Fruit fly (Drosophila melanogaster) whole organism, embryonic: Measurements from ENCODE around the gene Gnf1.

Experiments
- CG11456 ChIP-seq: fragments of 200-800 bp; sonication (Bioruptor generic); IDR thresholded peaks from 3 replicates; pipeline ENCODE4 v1.3.6; 2022; ENCODE audit warnings: missing biosample characterization, missing genetic modification characterization
- CG18599 ChIP-seq: fragments of 200-800 bp; sonication (Bioruptor generic); optimal IDR thresholded peaks from 3 replicates; lab custom pipeline; 2017; ENCODE audit warnings: missing biosample characterization, missing genetic modification characterization, mild to moderate bottlenecking, moderate library complexity, missing genetic modification reagents
- CG33213 ChIP-seq: fragments of 200-800 bp; sonication (Bioruptor generic); optimal IDR thresholded peaks from 3 replicates; lab custom pipeline; 2016; ENCODE audit warnings: missing biosample characterization, missing genetic modification characterization
- CG4730 ChIP-seq: fragments of 200-800 bp; sonication (Bioruptor generic); IDR thresholded peaks from 2 replicates; pipeline ENCODE4 v1.3.6; 2022; ENCODE audit warnings: missing biosample characterization, missing genetic modification characterization
- Stat92E ChIP-seq, 3 experiments: fragments of >200 bp in 2 of 3; fragments of 200-800 bp in 1 of 3; sonication (Bioruptor generic) in 1 of 3; optimal IDR thresholded peaks; 2 replicates each; lab custom pipeline; 2017 to 2019; ENCODE audit warnings: missing biosample characterization in 3 of 3, missing genetic modification characterization in 3 of 3, mild to moderate bottlenecking in 1 of 3, moderate library complexity in 1 of 3
- caup ChIP-seq: fragments of 200-800 bp; sonication (Bioruptor generic); optimal IDR thresholded peaks from 3 replicates; lab custom pipeline; 2017; ENCODE audit warnings: missing biosample characterization, mild to moderate bottlenecking, missing genetic modification characterization, moderate library complexity; ENCODE audit not compliant: severe bottlenecking

DNA sequence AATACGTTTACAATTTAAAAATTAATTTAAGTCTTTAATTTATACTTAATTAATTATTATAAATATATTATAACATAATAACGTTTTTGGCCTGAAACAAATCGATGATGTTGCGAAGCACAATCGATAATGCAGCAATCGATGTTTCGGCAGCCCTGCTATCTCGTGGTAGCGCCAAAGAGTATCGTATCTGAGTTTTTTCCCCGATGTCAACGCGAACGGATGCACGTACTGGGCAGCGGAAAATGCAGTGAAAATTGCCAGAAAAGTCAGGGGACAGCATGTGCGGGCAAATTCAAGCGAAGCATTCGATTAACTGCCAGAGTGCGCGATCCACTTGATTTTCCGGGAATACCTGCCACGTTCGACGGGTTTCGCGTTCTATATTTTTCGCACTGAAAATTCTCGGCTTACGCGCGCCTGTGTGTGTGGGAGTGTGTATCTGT lies 4.0 kb downstream of the Gnf1 start, which contains the start of gene Cdep:
- no peak for TF ChIP-seq CG11456
- peak in 1 of 3 experiments; percentile 89 for TF ChIP-seq Stat92E (GFP tag; optimal IDR thresholded peaks at IDR 0.05; lab: Kevin White, UChicago)
- TF ChIP-seq CG4730, result no peak
- TF ChIP-seq CG33213, result no peak
- no peak for TF ChIP-seq CG18599 (GFP tag; lab: Kevin White, UChicago)
- TF ChIP-seq caup, result peak; percentile 60
